Worm (Caenorhabditis elegans): ENCODE data around the gene F09C6.15.

DNA sequence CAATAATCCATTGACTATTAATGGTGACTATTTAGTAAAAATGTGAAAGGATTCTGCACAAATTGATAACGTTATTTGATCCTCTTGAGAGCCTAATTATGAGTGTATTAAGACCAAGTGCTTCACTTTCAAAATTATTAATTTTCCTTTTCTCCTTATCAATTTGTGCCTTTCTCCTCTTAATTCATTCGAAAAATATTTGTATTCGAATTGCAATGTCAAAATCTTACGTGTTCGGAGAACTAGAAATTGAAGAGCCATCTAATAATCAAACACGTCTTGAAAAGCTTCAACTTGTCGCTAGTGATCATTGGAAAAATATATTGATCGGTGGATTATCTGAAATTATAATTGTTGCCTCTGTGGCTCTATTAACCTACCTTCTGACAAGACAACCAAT is 45.0 kb upstream of the F09C6.15 start, which contains the start of the genes clec-36 and clec-26:
- no peak for TF ChIP-seq nhr-77 (tag; optimal IDR thresholded peaks at IDR 0.05)
- TF ChIP-seq hlh-4 (tag; optimal IDR thresholded peaks at IDR 0.05), result no peak
- TF ChIP-seq fos-1 (tag; optimal IDR thresholded peaks at IDR 0.05), result no peak
- no peak for TF ChIP-seq lin-13 (GFP tag; optimal IDR thresholded peaks at IDR 0.05)
- no peak for TF ChIP-seq alr-1 (tag; optimal IDR thresholded peaks at IDR 0.05; ENCODE audit: borderline replicate concordance)
- TF ChIP-seq dpl-1 (GFP tag; optimal IDR thresholded peaks at IDR 0.05), result no peak
- TF ChIP-seq nhr-237 (tag; optimal IDR thresholded peaks at IDR 0.05), result no peak
- TF ChIP-seq snpc-4 (tag; optimal IDR thresholded peaks at IDR 0.05), result no peak
- TF ChIP-seq unc-62 (GFP tag; optimal IDR thresholded peaks at IDR 0.05), result no peak
- no peak for TF ChIP-seq ama-1 (optimal IDR thresholded peaks at IDR 0.05)
- TF ChIP-seq nhr-76 (tag; optimal IDR thresholded peaks at IDR 0.05), result no peak

All from whole organism, L1 larva.